Fruit fly (Drosophila melanogaster): Measurements from ENCODE around the gene wuho.

Gene wuho

DNA sequence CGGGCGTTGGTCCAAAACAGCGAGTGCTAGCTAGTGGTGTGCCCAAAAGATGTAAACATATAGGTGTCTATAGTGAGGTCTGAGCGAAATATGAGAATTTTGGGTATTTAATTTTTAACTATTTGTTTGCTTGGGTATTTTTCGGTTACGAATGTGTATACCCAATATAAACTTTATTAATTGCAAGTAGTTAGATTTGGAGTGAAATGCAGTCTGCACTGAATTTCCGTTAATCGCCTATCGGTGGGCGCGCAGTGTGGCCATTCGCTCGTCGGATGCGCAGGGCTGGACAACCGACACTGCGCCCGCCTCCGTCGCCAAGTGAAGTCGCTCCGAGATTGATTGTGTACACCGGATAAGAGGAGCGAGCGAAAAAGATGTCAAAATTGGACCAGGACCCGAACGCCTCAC lies 7.2 kb downstream of the wuho start, which contains the start of the genes CG15891 and CG3815 (continued):
- TF ChIP-seq br (GFP tag; optimal IDR thresholded peaks at IDR 0.05) (no peak), foxo (GFP tag; optimal IDR thresholded peaks at IDR 0.05) (peak in 1 of 2 experiments; percentile 63), Hr78 (GFP tag; optimal IDR thresholded peaks at IDR 0.05) (no peak), psq (GFP tag; optimal IDR thresholded peaks at IDR 0.05) (peak; percentile 31), pan (optimal IDR thresholded peaks at IDR 0.05) (no peak)

DNA sequence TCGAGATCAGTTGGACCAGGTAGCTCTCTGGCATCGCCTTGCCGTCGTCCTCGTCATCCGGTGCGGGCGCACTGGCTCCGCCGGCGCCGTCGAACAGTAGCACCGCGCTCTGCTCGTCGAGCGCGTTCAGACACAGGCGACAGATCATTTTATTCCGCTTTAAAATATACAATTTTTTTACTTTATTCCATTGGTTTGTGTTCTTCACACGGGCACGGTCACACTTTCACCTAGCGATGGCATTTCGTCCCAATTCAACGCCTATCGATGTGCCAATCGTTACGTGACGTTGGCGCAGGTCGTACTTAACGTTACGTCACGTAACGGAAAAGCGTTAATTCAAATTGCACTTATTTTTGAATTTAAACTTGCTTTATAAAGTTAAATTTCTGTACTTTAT lies 13.2 kb downstream of the wuho start, which contains the start of gene CG12219:
Gene CG12219, minus strand, starts transcription at position 234 of the 400 bp plus-strand sequence.
- TF ChIP-seq Rel (GFP tag; optimal IDR thresholded peaks at IDR 0.05) (no peak), Rel (tag; optimal IDR thresholded peaks at IDR 0.05) (peak; percentile 71), dl (GFP tag; optimal IDR thresholded peaks at IDR 0.05; ENCODE audit: insufficient read depth in 1 of 2, partially characterized antibody in 2 of 2) (no peak)

DNA sequence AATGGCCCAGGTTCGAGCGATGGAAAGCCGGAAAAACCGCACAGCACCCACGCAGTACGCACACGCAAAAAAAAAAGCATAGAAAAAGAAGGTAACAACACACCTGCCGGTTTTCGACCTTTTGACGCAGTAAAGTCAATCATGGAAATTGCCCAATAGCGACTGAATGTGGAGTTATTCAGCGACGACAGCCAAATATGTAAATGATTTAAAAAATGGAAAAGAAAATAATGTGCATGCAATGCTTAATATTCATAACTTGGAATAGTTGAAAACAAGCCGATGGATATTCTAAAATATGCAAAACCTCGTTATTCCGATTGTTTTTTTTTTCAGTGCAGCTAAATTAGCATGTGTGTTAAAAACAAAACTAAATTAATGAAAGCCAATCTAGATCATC lies 15.3 kb downstream of the wuho start:
- no peak for TF ChIP-seq Vsx2 (GFP tag; optimal IDR thresholded peaks at IDR 0.05; ENCODE audit: partially characterized antibody)
- TF ChIP-seq Hnf4 (GFP tag; optimal IDR thresholded peaks at IDR 0.05) = no peak
- no peak for TF ChIP-seq Sp1 (GFP tag; optimal IDR thresholded peaks at IDR 0.05)
- TF ChIP-seq lola (GFP tag; optimal IDR thresholded peaks at IDR 0.05) = no peak
- TF ChIP-seq br (GFP tag; optimal IDR thresholded peaks at IDR 0.05) = no peak
- TF ChIP-seq h (GFP tag; optimal IDR thresholded peaks at IDR 0.05) = no peak
- TF ChIP-seq Abd-B (GFP tag; optimal IDR thresholded peaks at IDR 0.05) = no peak
- TF ChIP-seq Rel (GFP tag; optimal IDR thresholded peaks at IDR 0.05) = no peak
- TF ChIP-seq Rel (tag; optimal IDR thresholded peaks at IDR 0.05) = no peak
- no peak for TF ChIP-seq Dif (GFP tag; optimal IDR thresholded peaks at IDR 0.05; ENCODE audit: partially characterized antibody)
- TF ChIP-seq fru (GFP tag; optimal IDR thresholded peaks at IDR 0.05) = no peak
- TF ChIP-seq psq (GFP tag; optimal IDR thresholded peaks at IDR 0.05) = no peak
- TF ChIP-seq sv (GFP tag; optimal IDR thresholded peaks at IDR 0.05) = no peak
- no peak for TF ChIP-seq dl (GFP tag; optimal IDR thresholded peaks at IDR 0.05; ENCODE audit: insufficient read depth in 1 of 2, partially characterized antibody in 2 of 2)

DNA sequence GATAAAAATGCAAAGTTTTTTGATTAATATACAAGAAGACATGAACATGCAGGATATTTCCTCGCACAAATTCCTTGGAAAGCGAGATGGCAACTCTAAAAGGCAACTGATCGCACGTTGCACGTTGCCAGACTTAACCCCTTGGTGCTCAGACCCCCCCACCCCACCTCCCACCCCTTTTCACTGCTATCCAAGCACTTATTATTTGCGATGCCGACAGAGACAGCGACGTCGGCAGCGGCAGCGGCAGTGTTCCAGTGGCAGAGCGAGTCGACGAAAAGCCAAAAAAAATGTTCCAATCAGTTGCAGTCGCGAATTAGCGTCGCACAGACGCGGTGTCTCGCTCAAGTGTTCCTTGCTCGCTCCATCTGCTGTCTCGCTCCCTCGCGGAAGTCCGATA lies 15.8 kb downstream of the wuho start, which contains the start of gene CG3823:
Gene CG3823, plus strand, starts transcription at position 301 of the 400 bp plus-strand sequence.
- no peak for TF ChIP-seq CG32264 (GFP tag; optimal IDR thresholded peaks at IDR 0.05)
- TF ChIP-seq woc (GFP tag; optimal IDR thresholded peaks at IDR 0.05) = no peak
- no peak for TF ChIP-seq Rel (GFP tag; optimal IDR thresholded peaks at IDR 0.05)
- no peak for TF ChIP-seq Rel (tag; optimal IDR thresholded peaks at IDR 0.05)
- no peak for TF ChIP-seq dsf (GFP tag; optimal IDR thresholded peaks at IDR 0.05; ENCODE audit: borderline replicate concordance)
- TF ChIP-seq Hnf4 (GFP tag; optimal IDR thresholded peaks at IDR 0.05) = no peak
- TF ChIP-seq HLH106 (tag; optimal IDR thresholded peaks at IDR 0.05) = no peak
- no peak for TF ChIP-seq rgr (GFP tag; optimal IDR thresholded peaks at IDR 0.05)
- TF ChIP-seq Hr83 (GFP tag; optimal IDR thresholded peaks at IDR 0.05; ENCODE audit: poor library complexity, severe bottlenecking) = no peak
- no peak for TF ChIP-seq OdsH (GFP tag; optimal IDR thresholded peaks at IDR 0.05)
- no peak for TF ChIP-seq usp (GFP tag; optimal IDR thresholded peaks at IDR 0.05)
- no peak for TF ChIP-seq fru (GFP tag; optimal IDR thresholded peaks at IDR 0.05)
- no peak for TF ChIP-seq tai (GFP tag; optimal IDR thresholded peaks at IDR 0.05)
- TF ChIP-seq Sp1 (GFP tag; optimal IDR thresholded peaks at IDR 0.05) = no peak
- TF ChIP-seq Dfd (GFP tag; optimal IDR thresholded peaks at IDR 0.05) = no peak
- TF ChIP-seq foxo (GFP tag; optimal IDR thresholded peaks at IDR 0.05) = no peak
- TF ChIP-seq h (GFP tag; optimal IDR thresholded peaks at IDR 0.05) = no peak
- TF ChIP-seq dl (GFP tag; optimal IDR thresholded peaks at IDR 0.05; ENCODE audit: insufficient read depth in 1 of 2, partially characterized antibody in 2 of 2) = no peak
- no peak for TF ChIP-seq jim (GFP tag; optimal IDR thresholded peaks at IDR 0.05)

DNA sequence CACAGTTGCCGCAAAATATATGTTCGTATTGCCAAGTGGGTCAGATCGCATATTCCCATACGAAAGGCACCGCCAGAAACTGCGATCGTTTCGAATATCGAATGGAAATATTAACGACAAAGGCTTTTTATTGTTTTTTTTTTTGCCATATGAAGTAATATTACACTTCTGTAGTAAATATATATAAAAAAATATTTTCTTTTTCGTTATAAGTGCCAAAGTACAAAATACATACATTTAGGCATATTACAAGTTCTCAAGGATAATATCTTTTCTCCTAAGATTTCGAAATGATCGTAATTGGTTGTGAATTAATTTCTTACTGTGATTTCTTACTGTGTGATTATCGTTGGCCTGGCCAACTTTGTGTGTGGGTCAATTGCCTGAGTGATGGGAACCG lies 16.3 kb downstream of the wuho start:
- TF ChIP-seq h (GFP tag; optimal IDR thresholded peaks at IDR 0.05) (no peak), rgr (GFP tag; optimal IDR thresholded peaks at IDR 0.05) (peak; percentile 7), foxo (GFP tag; optimal IDR thresholded peaks at IDR 0.05) (peak in 1 of 2 experiments; percentile 24)

DNA sequence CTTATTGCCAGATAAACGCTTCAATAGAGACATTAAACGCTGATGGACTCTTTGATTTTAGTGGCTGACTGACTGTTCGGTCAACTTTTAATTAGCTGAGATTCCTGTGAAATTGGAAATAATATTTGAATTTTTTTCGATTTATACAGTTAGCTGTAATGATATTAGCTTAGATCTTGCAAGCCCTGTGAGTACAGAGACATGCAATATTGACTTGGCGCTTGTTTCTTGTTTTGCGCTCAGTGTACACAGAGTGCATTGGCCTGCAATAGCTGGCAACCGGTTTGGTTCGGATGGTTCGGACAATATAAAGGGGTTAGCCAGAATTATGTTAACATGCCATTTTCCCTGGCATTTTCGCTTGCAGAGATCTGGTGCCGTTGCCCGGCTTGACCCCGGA lies 17.4 kb downstream of the wuho start:
- TF ChIP-seq br (GFP tag; optimal IDR thresholded peaks at IDR 0.05) (peak; percentile 27), psq (GFP tag; optimal IDR thresholded peaks at IDR 0.05) (peak; percentile 26), Sp1 (GFP tag; optimal IDR thresholded peaks at IDR 0.05) (peak; percentile 3), HLH106 (tag; optimal IDR thresholded peaks at IDR 0.05) (peak; percentile 15), woc (GFP tag; optimal IDR thresholded peaks at IDR 0.05) (peak; percentile 12), h (GFP tag; optimal IDR thresholded peaks at IDR 0.05) (peak; percentile 10), dsf (GFP tag; optimal IDR thresholded peaks at IDR 0.05; ENCODE audit: borderline replicate concordance) (no peak), ey (GFP tag; optimal IDR thresholded peaks at IDR 0.05) (peak; percentile 2), Vsx2 (GFP tag; optimal IDR thresholded peaks at IDR 0.05; ENCODE audit: partially characterized antibody) (peak; percentile 57), foxo (GFP tag; optimal IDR thresholded peaks at IDR 0.05) (peak in 1 of 2 experiments; percentile 37), brk (GFP tag; optimal IDR thresholded peaks at IDR 0.05) (no peak), Hr78 (GFP tag; optimal IDR thresholded peaks at IDR 0.05) (no peak), fru (GFP tag; optimal IDR thresholded peaks at IDR 0.05) (peak; percentile 16), Dfd (GFP tag; optimal IDR thresholded peaks at IDR 0.05) (no peak), OdsH (GFP tag; optimal IDR thresholded peaks at IDR 0.05) (peak; percentile 19), rgr (GFP tag; optimal IDR thresholded peaks at IDR 0.05) (peak; percentile 14)

Measured in whole organism, wandering third instar larva.